Worm (Caenorhabditis elegans) whole organism, L3 larva: ENCODE measurements around the gene cest-6.

ENCODE experiments used
- R02D3.7 ChIP-seq: fragments of 150-350 bp; optimal IDR thresholded peaks from 2 replicates; lab custom pipeline; 2014; ENCODE audit warnings: missing biosample characterization, missing genetic modification characterization
- ZK546.5 ChIP-seq: sonication (generic microtip); optimal IDR thresholded peaks from 2 replicates; lab custom pipeline; 2017; ENCODE audit warnings: missing biosample characterization, missing genetic modification characterization
- aly-2 ChIP-seq: fragments of 150-350 bp; optimal IDR thresholded peaks from 2 replicates; lab custom pipeline; 2014; ENCODE audit warnings: missing biosample characterization, missing genetic modification characterization
- ama-1 ChIP-seq: fragments of 150-350 bp; optimal IDR thresholded peaks from 2 replicates; lab custom pipeline; 2018
- ceh-16 ChIP-seq: sonication (generic microtip); optimal IDR thresholded peaks from 2 replicates; lab custom pipeline; 2017; ENCODE audit warnings: missing biosample characterization, missing genetic modification characterization
- ceh-82 ChIP-seq: fragments of 150-350 bp; optimal IDR thresholded peaks from 2 replicates; lab custom pipeline; 2014; ENCODE audit warnings: missing biosample characterization, missing genetic modification characterization
- ceh-9 ChIP-seq: sonication (generic microtip); optimal IDR thresholded peaks from 2 replicates; lab custom pipeline; 2018; ENCODE audit warnings: missing biosample characterization, missing genetic modification characterization
- daf-12 ChIP-seq: fragments of 150-350 bp; optimal IDR thresholded peaks from 2 replicates; lab custom pipeline; 2014; ENCODE audit warnings: missing biosample characterization, missing genetic modification reagents, missing genetic modification characterization
- egl-27 ChIP-seq: sonication (generic microtip); optimal IDR thresholded peaks from 4 replicates; lab custom pipeline; 2017; ENCODE audit warnings: missing biosample characterization, missing genetic modification reagents, missing genetic modification characterization
- egl-5 ChIP-seq: fragments of 150-350 bp; optimal IDR thresholded peaks from 2 replicates; lab custom pipeline; 2017; ENCODE audit warnings: missing biosample characterization, missing genetic modification reagents, missing genetic modification characterization, inconsistent platforms
- elt-1 ChIP-seq: fragments of 150-350 bp; optimal IDR thresholded peaks from 2 replicates; lab custom pipeline; 2014; ENCODE audit warnings: missing biosample characterization, missing genetic modification characterization
- elt-2 ChIP-seq: sonication (generic microtip); optimal IDR thresholded peaks from 2 replicates; lab custom pipeline; 2016; ENCODE audit warnings: missing genetic modification reagents, mild to moderate bottlenecking, missing genetic modification characterization, missing compliant biosample characterization
- elt-3 ChIP-seq, 3 experiments: fragments of 150-350 bp in 1 of 3; sonication (generic microtip) in 2 of 3; optimal IDR thresholded peaks; 2 replicates in 2 of 3; 4 replicates in 1 of 3; lab custom pipeline; 2014 to 2017; ENCODE audit warnings: missing biosample characterization in 3 of 3, missing genetic modification characterization in 3 of 3
- fkh-2 ChIP-seq: fragments of 150-350 bp; optimal IDR thresholded peaks from 2 replicates; lab custom pipeline; 2014; ENCODE audit warnings: missing biosample characterization, missing genetic modification reagents, missing genetic modification characterization
- fos-1 ChIP-seq: fragments of 150-350 bp; optimal IDR thresholded peaks from 2 replicates; lab custom pipeline; 2014; ENCODE audit warnings: missing biosample characterization, missing genetic modification characterization
- lin-39 ChIP-seq: fragments of 150-350 bp; optimal IDR thresholded peaks from 2 replicates; lab custom pipeline; 2018; ENCODE audit warnings: missing biosample characterization, missing genetic modification reagents, missing genetic modification characterization
- lsy-12 ChIP-seq: sonication (generic microtip); optimal IDR thresholded peaks from 2 replicates; lab custom pipeline; 2016; ENCODE audit warnings: mild to moderate bottlenecking, missing genetic modification characterization, missing compliant biosample characterization
- nfya-1 ChIP-seq: sonication (generic microtip); optimal IDR thresholded peaks from 2 replicates; lab custom pipeline; 2017; ENCODE audit warnings: missing genetic modification characterization, mild to moderate bottlenecking, missing compliant biosample characterization, antibody characterized with exemption, moderate library complexity; ENCODE audit not compliant: insufficient read depth
- nhr-12 ChIP-seq: fragments of 150-350 bp; optimal IDR thresholded peaks from 2 replicates; lab custom pipeline; 2014; ENCODE audit warnings: missing biosample characterization, missing genetic modification characterization
- nhr-23 ChIP-seq: fragments of 150-350 bp; optimal IDR thresholded peaks from 2 replicates; lab custom pipeline; 2014; ENCODE audit warnings: missing biosample characterization, missing genetic modification reagents, missing genetic modification characterization
- nhr-25 ChIP-seq: sonication (generic microtip); optimal IDR thresholded peaks from 2 replicates; lab custom pipeline; 2017; ENCODE audit warnings: missing biosample characterization, missing genetic modification characterization
- nhr-43 ChIP-seq: sonication (generic microtip); optimal IDR thresholded peaks from 2 replicates; lab custom pipeline; 2016; ENCODE audit warnings: mild to moderate bottlenecking, missing genetic modification characterization, missing compliant biosample characterization; ENCODE audit not compliant: poor library complexity, severe bottlenecking
- nhr-67 ChIP-seq: fragments of 150-350 bp; optimal IDR thresholded peaks from 2 replicates; lab custom pipeline; 2014; ENCODE audit warnings: missing biosample characterization, missing genetic modification characterization
- nhr-76 ChIP-seq: fragments of 150-350 bp; sonication (generic microtip); optimal IDR thresholded peaks from 5 replicates; lab custom pipeline; 2014; ENCODE audit warnings: missing biosample characterization, missing genetic modification characterization
- nhr-77 ChIP-seq: fragments of 150-350 bp; optimal IDR thresholded peaks from 2 replicates; lab custom pipeline; 2014; ENCODE audit warnings: missing biosample characterization, missing genetic modification characterization
- pha-4 ChIP-seq: fragments of 150-350 bp; optimal IDR thresholded peaks from 2 replicates; lab custom pipeline; 2014; ENCODE audit warnings: missing biosample characterization, missing genetic modification reagents, missing genetic modification characterization
- pqm-1 ChIP-seq: fragments of 150-350 bp; optimal IDR thresholded peaks from 2 replicates; lab custom pipeline; 2017; ENCODE audit warnings: missing biosample characterization, missing genetic modification characterization, inconsistent platforms
- sea-2 ChIP-seq: fragments of 150-350 bp; sonication (generic microtip); optimal IDR thresholded peaks from 4 replicates; lab custom pipeline; 2014; ENCODE audit warnings: missing biosample characterization, missing genetic modification reagents, missing genetic modification characterization
- skn-1 ChIP-seq: fragments of 150-350 bp; optimal IDR thresholded peaks from 2 replicates; lab custom pipeline; 2014; ENCODE audit warnings: missing biosample characterization, missing genetic modification characterization
- snpc-4 ChIP-seq: fragments of 150-350 bp; optimal IDR thresholded peaks from 2 replicates; lab custom pipeline; 2014; ENCODE audit warnings: missing biosample characterization, missing genetic modification characterization
- unc-62 ChIP-seq: fragments of 150-350 bp; sonication (generic microtip); optimal IDR thresholded peaks from 4 replicates; lab custom pipeline; 2014; ENCODE audit warnings: missing biosample characterization, missing genetic modification reagents, missing genetic modification characterization
- zag-1 ChIP-seq: fragments of 150-350 bp; optimal IDR thresholded peaks from 2 replicates; lab custom pipeline; 2014; ENCODE audit warnings: missing biosample characterization, missing genetic modification characterization
- ztf-11 ChIP-seq: fragments of 150-350 bp; optimal IDR thresholded peaks from 2 replicates; lab custom pipeline; 2014; ENCODE audit warnings: missing biosample characterization, missing genetic modification characterization
- ztf-4 ChIP-seq: fragments of 150-350 bp; optimal IDR thresholded peaks from 2 replicates; lab custom pipeline; 2014; ENCODE audit warnings: missing biosample characterization, missing genetic modification characterization

Gene cest-6

ce11 chrIV:6928417-6928816 lies at the start of gene cest-6:
Gene cest-6, minus strand, starts transcription at chrIV:6928517.
- TF ChIP-seq ceh-16 (tag; lab: Kevin White, UChicago) (no peak), lsy-12 (tag; lab: Kevin White, UChicago) (no peak), skn-1 (tag; lab: Kevin White, UChicago) (no peak), ceh-9 (tag; lab: Kevin White, UChicago) (no peak), pqm-1 (no peak), aly-2 (tag; lab: Kevin White, UChicago) (no peak), elt-3 (tag; optimal IDR thresholded peaks at IDR 0.05; lab: Kevin White, UChicago) (no peak), snpc-4 (tag; lab: Kevin White, UChicago) (no peak), daf-12 (no peak)
- TF ChIP-seq, all 47 proteins: peak for 0

DNA sequence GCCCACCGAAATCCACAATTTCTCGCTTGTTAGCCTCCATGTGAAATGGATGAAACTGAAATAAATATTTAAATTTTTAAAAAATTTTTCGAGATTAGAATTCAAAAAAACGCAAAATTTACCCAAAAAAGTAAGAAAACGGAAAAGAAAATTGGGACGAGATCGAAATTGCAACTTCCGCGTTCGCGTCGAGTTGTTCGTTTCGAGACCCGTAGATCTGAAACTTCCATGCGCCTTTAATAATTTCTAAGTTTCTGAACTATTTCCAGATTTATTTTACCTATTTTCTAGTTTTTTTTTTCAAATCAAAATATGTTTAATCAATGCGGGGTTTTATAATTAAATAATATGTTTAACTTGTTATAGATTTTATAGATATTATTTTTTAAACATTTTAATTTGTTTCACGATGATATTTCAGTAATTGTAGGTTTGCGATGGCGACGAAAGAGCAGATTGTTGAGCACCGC lies 48.8 kb upstream of the cest-6 start, which contains the start of the genes pgl-1 and him-3:
Gene pgl-1 (minus strand): TSS at position 230 of the 470 bp plus-strand sequence.
Gene him-3 (plus strand): TSS at position 420 of the 470 bp plus-strand sequence.
- TF ChIP-seq nhr-76 (tag; lab: Kevin White, UChicago) (no peak), nfya-1 (tag; lab: Kevin White, UChicago) (no peak), pha-4 (tag; lab: Kevin White, UChicago) (no peak), fos-1 (tag; lab: Kevin White, UChicago) (no peak), nhr-77 (tag; lab: Kevin White, UChicago) (no peak), sea-2 (GFP tag; lab: Kevin White, UChicago) (no peak), egl-5 (no peak), ceh-82 (tag; lab: Kevin White, UChicago) (no peak), elt-2 (no peak), fkh-2 (tag; lab: Kevin White, UChicago) (no peak), ZK546.5 (tag; lab: Kevin White, UChicago) (no peak), nhr-43 (tag; lab: Kevin White, UChicago) (no peak)

- TF ChIP-seq lin-39 (tag; lab: Kevin White, UChicago): no peak
- no peak for TF ChIP-seq pha-4 (tag; lab: Kevin White, UChicago)
- no peak for TF ChIP-seq R02D3.7 (tag; lab: Kevin White, UChicago)
- TF ChIP-seq ama-1 (lab: Kevin White, UChicago): no peak
- no peak for TF ChIP-seq ZK546.5 (tag; lab: Kevin White, UChicago)
- no peak for TF ChIP-seq ceh-16 (tag; lab: Kevin White, UChicago)
- TF ChIP-seq unc-62 (GFP tag; lab: Kevin White, UChicago): no peak
- no peak for TF ChIP-seq elt-2
- no peak for TF ChIP-seq elt-1 (tag; lab: Kevin White, UChicago)
- TF ChIP-seq nhr-12: no peak
- TF ChIP-seq ztf-4 (tag; lab: Kevin White, UChicago): no peak
- no peak for TF ChIP-seq nfya-1 (tag; lab: Kevin White, UChicago)
- no peak for TF ChIP-seq ztf-11 (tag; lab: Kevin White, UChicago)
- TF ChIP-seq fos-1 (tag; lab: Kevin White, UChicago): no peak
- no peak for TF ChIP-seq egl-5
- TF ChIP-seq ceh-9 (tag; lab: Kevin White, UChicago): no peak
- no peak for TF ChIP-seq nhr-67 (tag; lab: Kevin White, UChicago)
- TF ChIP-seq, all 47 proteins: peak for 0
Measured at ce11 chrIV:6974162-6974938, 46.0 kb upstream of the cest-6 start.

DNA sequence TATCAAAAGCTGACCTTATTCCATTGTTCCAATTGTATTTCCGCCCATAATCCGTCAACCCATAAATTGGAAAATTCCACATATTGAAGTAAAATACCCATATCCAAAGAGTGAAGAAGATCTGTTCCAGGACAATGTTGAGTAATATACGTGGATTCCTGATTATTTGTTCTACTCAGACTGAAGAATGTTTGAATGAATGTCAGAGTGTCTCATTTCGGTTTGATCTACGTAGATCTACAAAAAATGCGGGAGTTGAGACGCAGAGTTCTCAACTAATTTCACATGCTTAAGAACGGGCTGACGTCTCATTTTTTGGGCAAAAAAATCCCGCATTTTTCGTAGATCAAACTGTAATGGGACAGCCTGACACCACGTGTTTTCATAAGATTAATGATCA lies 44.1 kb upstream of the cest-6 start, which contains the start of gene nhr-249:
Gene nhr-249 (minus strand): TSS at position 101 of the 400 bp plus-strand sequence.
- no peak for TF ChIP-seq nhr-23
- TF ChIP-seq daf-12: no peak
- no peak for TF ChIP-seq snpc-4 (tag; lab: Kevin White, UChicago)
- no peak for TF ChIP-seq nhr-25 (tag; lab: Kevin White, UChicago)
- TF ChIP-seq pqm-1: no peak
- no peak for TF ChIP-seq sea-2 (GFP tag; lab: Kevin White, UChicago)
- TF ChIP-seq ZK546.5 (tag; lab: Kevin White, UChicago): no peak
- TF ChIP-seq egl-27 (tag; lab: Kevin White, UChicago): no peak
- TF ChIP-seq zag-1 (tag; lab: Kevin White, UChicago): no peak
- TF ChIP-seq fos-1 (tag; lab: Kevin White, UChicago): no peak
